Fruit fly (Drosophila melanogaster): ENCODE measurements around the gene CG8534.

Gene CG8534

DNA sequence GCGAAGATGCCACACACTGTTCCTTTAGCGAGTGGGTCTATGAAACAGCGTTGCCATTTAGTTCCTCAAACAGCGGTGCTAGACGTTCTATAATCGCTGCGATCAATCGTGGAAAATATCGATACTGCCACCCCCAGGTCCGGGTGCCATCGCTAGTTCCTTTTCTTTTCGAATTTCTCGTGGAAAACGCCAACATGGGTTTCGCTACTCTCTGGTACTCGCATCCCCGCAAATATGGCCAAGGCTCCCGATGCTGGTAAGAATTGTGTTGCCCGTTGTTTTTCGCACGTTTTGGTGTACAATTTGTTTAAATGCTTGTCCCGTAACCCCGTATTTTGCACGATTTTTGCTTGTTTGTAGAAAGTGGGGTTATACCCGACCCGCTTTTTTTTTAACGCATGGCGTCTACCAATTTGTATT, 34.6 kb upstream of the CG8534 start, which contains the start of gene RpS29 (continued):
- TF ChIP-seq Elba2 (GFP tag; optimal IDR thresholded peaks at IDR 0.05) (no peak), Doc3 (GFP tag; IDR thresholded peaks at IDR 0.05; ENCODE audit: partially characterized antibody) (peak; percentile 85), zen (tag; optimal IDR thresholded peaks at IDR 0.05) (peak; percentile 39), Fer1 (GFP tag; optimal IDR thresholded peaks at IDR 0.05) (peak; percentile 89), CG8924 (tag; optimal IDR thresholded peaks at IDR 0.05) (peak; percentile 58), gfzf (GFP tag; optimal IDR thresholded peaks at IDR 0.05) (peak; percentile 54), CoRest (tag; optimal IDR thresholded peaks at IDR 0.05) (peak; percentile 63), HmgD (GFP tag; optimal IDR thresholded peaks at IDR 0.05) (peak; percentile 92), CG7372 (GFP tag; IDR thresholded peaks at IDR 0.05) (peak; percentile 77), PHDP (tag; optimal IDR thresholded peaks at IDR 0.05) (peak; percentile 67), NC2α (GFP tag; optimal IDR thresholded peaks at IDR 0.05) (peak; percentile 53), CG1647 (GFP tag; optimal IDR thresholded peaks at IDR 0.05) (peak; percentile 84), sima (GFP tag; optimal IDR thresholded peaks at IDR 0.05) (peak; percentile 44), CG3163 (GFP tag; optimal IDR thresholded peaks at IDR 0.05) (peak; percentile 80), bab2 (GFP tag; optimal IDR thresholded peaks at IDR 0.05) (peak; percentile 86), D19B (GFP tag; optimal IDR thresholded peaks at IDR 0.05) (no peak), Bdp1 (GFP tag; optimal IDR thresholded peaks at IDR 0.05) (peak; percentile 76), C15 (GFP tag; IDR thresholded peaks at IDR 0.05) (0 out of 3 replicates have a peak, but pooled peaks have one; percentile 43), CG16815 (GFP tag; optimal IDR thresholded peaks at IDR 0.05) (peak; percentile 2), dimm (GFP tag; IDR thresholded peaks at IDR 0.05) (no peak), Hey (tag; optimal IDR thresholded peaks at IDR 0.05) (peak; percentile 74), CG11456 (GFP tag; IDR thresholded peaks at IDR 0.05) (peak; percentile 95), Neu2 (GFP tag; optimal IDR thresholded peaks at IDR 0.05; ENCODE audit: borderline replicate concordance) (peak; percentile 56), CG34422 (GFP tag; IDR thresholded peaks at IDR 0.05) (peak; percentile 89), ro (GFP tag; IDR thresholded peaks at IDR 0.05) (peak; percentile 54; the same call in 1 of the 2 replicates), CG7271 (tag; optimal IDR thresholded peaks at IDR 0.05) (peak; percentile 60), CG17568 (GFP tag; optimal IDR thresholded peaks at IDR 0.05) (no peak), trh (GFP tag; optimal IDR thresholded peaks at IDR 0.05) (peak; percentile 53), E2f1 (GFP tag; IDR thresholded peaks at IDR 0.05) (peak; percentile 60), D19A (tag; optimal IDR thresholded peaks at IDR 0.05) (peak; percentile 34), HmgZ (tag; optimal IDR thresholded peaks at IDR 0.05) (peak; percentile 95), CG16813 (GFP tag; IDR thresholded peaks at IDR 0.05; ENCODE audit: partially characterized antibody) (peak; percentile 93), Nf-YA (GFP tag; IDR thresholded peaks at IDR 0.05) (peak; percentile 59), danr (GFP tag; IDR thresholded peaks at IDR 0.05) (0 out of 2 replicates have a peak, but pooled peaks have one; percentile 28), CG6765 (GFP tag; optimal IDR thresholded peaks at IDR 0.05) (peak; percentile 83), mld (GFP tag; IDR thresholded peaks at IDR 0.05; ENCODE audit: partially characterized antibody) (peak; percentile 81), CG15514 (GFP tag; optimal IDR thresholded peaks at IDR 0.05) (peak; percentile 95), CG7357 (GFP tag; IDR thresholded peaks at IDR 0.05) (no peak), CG3995 (GFP tag; optimal IDR thresholded peaks at IDR 0.05) (peak; percentile 74), CG12236 (GFP tag; optimal IDR thresholded peaks at IDR 0.05) (peak; percentile 42), az2 (GFP tag; optimal IDR thresholded peaks at IDR 0.05) (peak; percentile 69), CG8281 (tag; optimal IDR thresholded peaks at IDR 0.05) (peak; percentile 8), CG17829 (tag; optimal IDR thresholded peaks at IDR 0.05) (peak; percentile 74), aop (GFP tag; IDR thresholded peaks at IDR 0.05) (peak; percentile 97), CG15601 (tag; optimal IDR thresholded peaks at IDR 0.05) (peak; percentile 81), fd3F (GFP tag; optimal IDR thresholded peaks at IDR 0.05) (peak; percentile 55), zfh1 (GFP tag; IDR thresholded peaks at IDR 0.05) (peak; percentile 84), CG12942 (GFP tag; optimal IDR thresholded peaks at IDR 0.05) (peak; percentile 78), CG2129 (GFP tag; IDR thresholded peaks at IDR 0.05; ENCODE audit: partially characterized antibody) (peak; percentile 84), shn (GFP tag; optimal IDR thresholded peaks at IDR 0.05) (peak; percentile 88), fu2 (GFP tag; optimal IDR thresholded peaks at IDR 0.05) (peak; percentile 84)

Measured in whole organism, embryonic.